Fruit fly (Drosophila melanogaster) S2 (cell line): ENCODE results near the gene lap.

Experiments used
- CG8478 ChIP-seq: fragments of >200 bp; optimal IDR thresholded peaks from 2 replicates; lab custom pipeline; 2018
- CTCF ChIP-seq, 2 experiments: fragments of >200 bp; optimal IDR thresholded peaks; 2 replicates each; lab custom pipeline; 2018

- TF ChIP-seq CTCF (optimal IDR thresholded peaks at IDR 0.05; lab: Kevin White, UChicago) (no peak), CG8478 (no peak)
Measured at dm6 chr3R:7171384-7172099, 15.3 kb upstream of the lap start.
